Fruit fly (Drosophila melanogaster) whole organism, embryonic: ENCODE measurements around the gene CG17124.

ENCODE experiments used
- BEAF-32 ChIP-seq: fragments of 200-800 bp; sonication (Bioruptor generic); optimal IDR thresholded peaks from 3 replicates; lab custom pipeline; 2017; ENCODE audit warnings: missing biosample characterization, missing genetic modification characterization, mild to moderate bottlenecking, moderate library complexity, missing genetic modification reagents
- CG10321 ChIP-seq: fragments of 200-800 bp; sonication (Bioruptor generic); IDR thresholded peaks from 2 replicates; pipeline ENCODE4 v1.3.6; 2022; ENCODE audit warnings: missing biosample characterization, missing genetic modification characterization
- CG10431 ChIP-seq: fragments of 200-800 bp; sonication (Bioruptor generic); optimal IDR thresholded peaks from 3 replicates; lab custom pipeline; 2018; ENCODE audit warnings: missing biosample characterization, mild to moderate bottlenecking, missing genetic modification characterization
- CG10462 ChIP-seq: fragments of 200-800 bp; sonication (Bioruptor generic); optimal IDR thresholded peaks from 2 replicates; lab custom pipeline; 2016; ENCODE audit warnings: missing biosample characterization, missing genetic modification characterization
- CG11560 ChIP-seq: fragments of 200-800 bp; sonication (Bioruptor generic); IDR thresholded peaks from 3 replicates; pipeline ENCODE4 v1.3.6; 2022; ENCODE audit warnings: missing biosample characterization, missing genetic modification characterization
- CG1603 ChIP-seq: fragments of 200-800 bp; sonication (Bioruptor generic); optimal IDR thresholded peaks from 2 replicates; lab custom pipeline; 2019; ENCODE audit warnings: missing biosample characterization, mild to moderate bottlenecking, missing genetic modification characterization, moderate library complexity
- CG17385 ChIP-seq: fragments of 200-800 bp; sonication (Bioruptor generic); optimal IDR thresholded peaks from 3 replicates; lab custom pipeline; 2018; ENCODE audit warnings: missing biosample characterization, mild to moderate bottlenecking, missing genetic modification characterization
- CG18011 ChIP-seq: fragments of 200-800 bp; sonication (Bioruptor generic); optimal IDR thresholded peaks from 2 replicates; lab custom pipeline; 2017; ENCODE audit warnings: missing biosample characterization, missing genetic modification characterization, mild to moderate bottlenecking, moderate library complexity, missing genotype
- CG18476 ChIP-seq: fragments of 200-800 bp; sonication (Bioruptor generic); optimal IDR thresholded peaks from 2 replicates; lab custom pipeline; 2016; ENCODE audit warnings: missing biosample characterization, mild to moderate bottlenecking, missing genetic modification characterization
- CG30020 ChIP-seq: fragments of 200-800 bp; optimal IDR thresholded peaks from 2 replicates; lab custom pipeline; 2019; ENCODE audit warnings: missing biosample characterization, mild to moderate bottlenecking, missing genetic modification characterization, moderate library complexity
- CG4820 ChIP-seq: fragments of 200-800 bp; sonication (Bioruptor generic); optimal IDR thresholded peaks from 3 replicates; lab custom pipeline; 2016; ENCODE audit warnings: missing biosample characterization, missing genetic modification characterization
- CG7987 ChIP-seq: fragments of 200-800 bp; sonication (Bioruptor generic); optimal IDR thresholded peaks from 2 replicates; lab custom pipeline; 2018; ENCODE audit warnings: missing biosample characterization, mild to moderate bottlenecking, missing genetic modification characterization, moderate library complexity
- CG8359 ChIP-seq: fragments of 200-800 bp; sonication (Bioruptor generic); optimal IDR thresholded peaks from 2 replicates; lab custom pipeline; 2017; ENCODE audit warnings: missing biosample characterization, mild to moderate bottlenecking, missing genetic modification characterization, borderline replicate concordance
- CG8388 ChIP-seq: fragments of 200-800 bp; sonication (Bioruptor generic); optimal IDR thresholded peaks from 2 replicates; lab custom pipeline; 2019; ENCODE audit warnings: missing biosample characterization, mild to moderate bottlenecking, missing genetic modification characterization, moderate library complexity
- CG9215 ChIP-seq: fragments of 200-800 bp; sonication (Bioruptor generic); IDR thresholded peaks from 2 replicates; pipeline ENCODE4 v1.3.6; 2022; ENCODE audit warnings: missing biosample characterization, missing genetic modification characterization
- Dad ChIP-seq: fragments of 200-800 bp; sonication (Bioruptor generic); optimal IDR thresholded peaks from 3 replicates; lab custom pipeline; 2016; ENCODE audit warnings: missing biosample characterization, missing genetic modification characterization
- Doc2 ChIP-seq: fragments of 200-800 bp; sonication (Bioruptor generic); IDR thresholded peaks from 2 replicates; pipeline ENCODE4 v1.3.6; 2022; ENCODE audit warnings: missing biosample characterization, missing genetic modification characterization
- Ets97D ChIP-seq: fragments of 200-800 bp; sonication (Bioruptor generic); optimal IDR thresholded peaks from 3 replicates; lab custom pipeline; 2016; ENCODE audit warnings: missing biosample characterization, missing genetic modification characterization
- Hand ChIP-seq: fragments of 200-800 bp; sonication (Bioruptor generic); optimal IDR thresholded peaks from 2 replicates; lab custom pipeline; 2017; ENCODE audit warnings: mild to moderate bottlenecking, missing biosample characterization, missing genetic modification reagents, missing genetic modification characterization
- Hr3 ChIP-seq: fragments of 200-800 bp; sonication (Bioruptor generic); optimal IDR thresholded peaks from 3 replicates; lab custom pipeline; 2016; ENCODE audit warnings: missing biosample characterization, missing genetic modification characterization
- Hr51 ChIP-seq, 2 experiments: fragments of 200-800 bp; sonication (Bioruptor generic); optimal IDR thresholded peaks; 2 replicates in 1 of 2; 3 replicates in 1 of 2; lab custom pipeline; 2016 to 2018; ENCODE audit warnings: missing biosample characterization in 2 of 2, missing genetic modification characterization in 2 of 2, mild to moderate bottlenecking in 1 of 2, moderate library complexity in 1 of 2
- Hsf ChIP-seq: fragments of 200-800 bp; sonication (Bioruptor generic); optimal IDR thresholded peaks from 3 replicates; lab custom pipeline; 2016; ENCODE audit warnings: missing biosample characterization, missing genetic modification characterization
- Lpt ChIP-seq: fragments of >200 bp; optimal IDR thresholded peaks from 2 replicates; lab custom pipeline; 2018; ENCODE audit warnings: missing biosample characterization, missing genetic modification characterization
- Meics ChIP-seq: fragments of 200-800 bp; sonication (Bioruptor generic); optimal IDR thresholded peaks from 2 replicates; lab custom pipeline; 2017; ENCODE audit warnings: missing biosample characterization, mild to moderate bottlenecking, missing genetic modification characterization
- NfI ChIP-seq: fragments of 200-800 bp; sonication (Bioruptor generic); optimal IDR thresholded peaks from 3 replicates; lab custom pipeline; 2018; ENCODE audit warnings: missing biosample characterization, mild to moderate bottlenecking, missing genetic modification characterization, moderate library complexity
- Rx ChIP-seq: fragments of 200-800 bp; sonication (Bioruptor generic); IDR thresholded peaks from 2 replicates; pipeline ENCODE4 v1.3.6; 2022; ENCODE audit warnings: missing biosample characterization, missing genetic modification characterization
- Sox102F ChIP-seq: fragments of 200-800 bp; sonication (Bioruptor generic); optimal IDR thresholded peaks from 2 replicates; lab custom pipeline; 2018; ENCODE audit warnings: missing biosample characterization, mild to moderate bottlenecking, missing genetic modification characterization, moderate library complexity
- Xrp1 ChIP-seq: fragments of 200-800 bp; sonication (Bioruptor generic); IDR thresholded peaks from 2 replicates; pipeline ENCODE4 v1.3.6; 2022; ENCODE audit warnings: missing biosample characterization, missing genetic modification characterization
- al ChIP-seq: fragments of 200-800 bp; sonication (Bioruptor generic); IDR thresholded peaks from 2 replicates; pipeline ENCODE4 v1.3.6; 2022; ENCODE audit warnings: missing biosample characterization, missing genetic modification characterization
- ap ChIP-seq: fragments of 200-800 bp; sonication (Bioruptor generic); IDR thresholded peaks from 2 replicates; pipeline ENCODE4 v1.3.6; 2022; ENCODE audit warnings: missing biosample characterization, missing genetic modification characterization
- ara ChIP-seq: fragments of 200-800 bp; sonication (Bioruptor generic); IDR thresholded peaks from 2 replicates; pipeline ENCODE4 v1.3.6; 2022; ENCODE audit warnings: missing biosample characterization, missing genetic modification characterization
- caup ChIP-seq: fragments of 200-800 bp; sonication (Bioruptor generic); optimal IDR thresholded peaks from 3 replicates; lab custom pipeline; 2017; ENCODE audit warnings: missing biosample characterization, mild to moderate bottlenecking, missing genetic modification characterization, moderate library complexity; ENCODE audit not compliant: severe bottlenecking
- chinmo ChIP-seq: fragments of 200-800 bp; sonication (Bioruptor generic); IDR thresholded peaks from 4 replicates; pipeline ENCODE4 v1.3.6; 2022; ENCODE audit warnings: missing biosample characterization, missing genetic modification characterization; ENCODE audit not compliant: partially characterized antibody
- croc ChIP-seq: fragments of 200-800 bp; sonication (Bioruptor generic); conservative IDR thresholded peaks from 3 replicates; pipeline ENCODE4 v1.3.6; 2022; ENCODE audit warnings: missing biosample characterization, missing genetic modification characterization
- fd3F ChIP-seq: fragments of 200-800 bp; sonication (Bioruptor generic); optimal IDR thresholded peaks from 2 replicates; lab custom pipeline; 2018; ENCODE audit warnings: missing biosample characterization, mild to moderate bottlenecking, missing genetic modification characterization, moderate library complexity
- fd64A ChIP-seq: fragments of 200-800 bp; sonication (Bioruptor generic); optimal IDR thresholded peaks from 3 replicates; lab custom pipeline; 2018; ENCODE audit warnings: missing biosample characterization, mild to moderate bottlenecking, missing genetic modification characterization
- ftz-f1 ChIP-seq: fragments of 200-800 bp; sonication (Bioruptor generic); optimal IDR thresholded peaks from 2 replicates; lab custom pipeline; 2016; ENCODE audit warnings: missing biosample characterization, missing genetic modification characterization
- grau ChIP-seq: fragments of 200-800 bp; optimal IDR thresholded peaks from 3 replicates; lab custom pipeline; 2019; ENCODE audit warnings: missing biosample characterization, mild to moderate bottlenecking, missing genetic modification characterization, moderate library complexity
- gsb ChIP-seq: fragments of 200-800 bp; sonication (Bioruptor generic); IDR thresholded peaks from 2 replicates; pipeline ENCODE4 v1.3.6; 2022; ENCODE audit warnings: missing biosample characterization, missing genetic modification characterization
- h ChIP-seq: fragments of >200 bp; optimal IDR thresholded peaks from 2 replicates; lab custom pipeline; 2017
- hkb ChIP-seq, 2 experiments: fragments of 200-800 bp in 1 of 2; fragments of >200 bp in 1 of 2; sonication (Bioruptor generic) in 1 of 2; IDR thresholded peaks in 1 of 2; optimal IDR thresholded peaks in 1 of 2; 2 replicates each; pipeline versions ENCODE4 v1.3.6 to Lab custom; 2017 to 2022; ENCODE audit warnings: missing biosample characterization in 1 of 2, missing genetic modification characterization in 1 of 2
- ind ChIP-seq: fragments of 200-800 bp; sonication (Bioruptor generic); optimal IDR thresholded peaks from 3 replicates; lab custom pipeline; 2016; ENCODE audit warnings: missing biosample characterization, missing genetic modification characterization
- nau ChIP-seq: fragments of 200-800 bp; sonication (Bioruptor generic); optimal IDR thresholded peaks from 3 replicates; lab custom pipeline; 2017; ENCODE audit warnings: missing biosample characterization, mild to moderate bottlenecking, missing genetic modification characterization, missing genetic modification reagents
- pzg ChIP-seq: fragments of 200-800 bp; sonication (Bioruptor generic); optimal IDR thresholded peaks from 3 replicates; lab custom pipeline; 2018; ENCODE audit warnings: missing biosample characterization, mild to moderate bottlenecking, missing genetic modification characterization, moderate library complexity
- rib ChIP-seq: fragments of 200-800 bp; sonication (Bioruptor generic); IDR thresholded peaks from 2 replicates; pipeline ENCODE4 v1.3.6; 2022; ENCODE audit warnings: missing biosample characterization, missing genetic modification characterization
- ro ChIP-seq: fragments of 200-800 bp; sonication (Bioruptor generic); IDR thresholded peaks from 2 replicates; pipeline ENCODE4 v1.3.6; 2022; ENCODE audit warnings: missing biosample characterization, missing genetic modification characterization
- run ChIP-seq: fragments of 200-800 bp; sonication (Bioruptor generic); optimal IDR thresholded peaks from 3 replicates; lab custom pipeline; 2018; ENCODE audit warnings: missing biosample characterization, mild to moderate bottlenecking, missing genetic modification characterization
- seq ChIP-seq: fragments of 200-800 bp; sonication (Bioruptor generic); IDR thresholded peaks from 2 replicates; pipeline ENCODE4 v1.3.6; 2022; ENCODE audit warnings: missing biosample characterization, missing genetic modification characterization
- sob ChIP-seq: fragments of 200-800 bp; sonication (Bioruptor generic); IDR thresholded peaks from 2 replicates; pipeline ENCODE4 v1.3.6; 2022; ENCODE audit warnings: missing biosample characterization, missing genetic modification characterization
- tll ChIP-seq, 2 experiments: fragments of 200-800 bp in 1 of 2; fragments of >200 bp in 1 of 2; sonication (Bioruptor generic) in 1 of 2; optimal IDR thresholded peaks; 2 replicates each; lab custom pipeline; 2017 to 2019; ENCODE audit warnings: missing biosample characterization in 2 of 2, missing genetic modification characterization in 2 of 2, mild to moderate bottlenecking in 1 of 2, moderate library complexity in 1 of 2
- ttk ChIP-seq: fragments of 200-800 bp; sonication (Bioruptor generic); IDR thresholded peaks from 2 replicates; pipeline ENCODE4 v2.1.2; 2022; ENCODE audit warnings: missing biosample characterization, missing genetic modification characterization

CG17124 gene

DNA sequence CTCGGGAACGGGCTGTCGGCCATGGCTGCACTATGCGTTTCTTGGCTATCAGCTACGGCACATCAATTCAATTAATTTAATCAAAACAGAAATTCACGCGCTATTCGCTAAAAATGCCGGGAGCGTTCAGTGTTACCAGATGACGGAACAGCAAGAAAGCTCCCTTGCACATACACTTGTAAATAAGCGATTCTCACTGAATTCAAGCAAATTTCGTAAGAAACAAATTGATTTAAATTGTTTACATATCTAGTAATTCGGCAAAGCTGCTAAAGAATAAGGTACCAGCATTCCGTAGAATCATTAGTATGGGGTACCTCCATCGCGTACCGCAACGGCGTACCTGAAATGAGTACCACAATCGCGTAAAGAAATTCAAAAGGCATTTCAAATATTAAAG lies 20.2 kb downstream of the CG17124 start, which contains the start of gene Nup107 (continued):
- TF ChIP-seq fd3F (GFP tag; lab: Kevin White, UChicago) (no peak), chinmo (GFP tag; lab: Robert Waterston, UW) (no peak), h (lab: Kevin White, UChicago) (no peak), Hand (GFP tag; lab: Kevin White, UChicago) (no peak), CG4820 (peak; percentile 9), Rx (GFP tag; lab: Robert Waterston, UW) (no peak), al (no peak), CG10431 (no peak), rib (GFP tag; lab: Robert Waterston, UW) (no peak), Ets97D (peak; percentile 8), croc (GFP tag; lab: Robert Waterston, UW) (no peak), tll (GFP tag; optimal IDR thresholded peaks at IDR 0.05; lab: Kevin White, UChicago) (no peak), fd64A (no peak), Xrp1 (GFP tag; lab: Robert Waterston, UW) (no peak), Dad (GFP tag; lab: Kevin White, UChicago) (no peak), ind (GFP tag; lab: Kevin White, UChicago) (no peak), CG17385 (no peak), pzg (GFP tag; lab: Kevin White, UChicago) (peak; percentile 73), ro (GFP tag; lab: Robert Waterston, UW) (no peak), grau (peak; percentile 40), CG8388 (GFP tag; lab: Kevin White, UChicago) (no peak), Sox102F (GFP tag; lab: Kevin White, UChicago) (peak; percentile 11), caup (GFP tag; lab: Kevin White, UChicago) (no peak), Hsf (GFP tag; lab: Kevin White, UChicago) (peak; percentile 18), ap (GFP tag; lab: Robert Waterston, UW) (no peak), CG8359 (GFP tag; lab: Kevin White, UChicago) (no peak), NfI (peak; percentile 29), gsb (GFP tag; lab: Robert Waterston, UW) (no peak), Doc2 (GFP tag; lab: Robert Waterston, UW) (no peak), CG1603 (tag; lab: Kevin White, UChicago) (peak; percentile 81), CG30020 (tag; lab: Kevin White, UChicago) (peak; percentile 88), CG18476 (GFP tag; lab: Kevin White, UChicago) (no peak), Lpt (GFP tag; lab: Kevin White, UChicago) (no peak), ftz-f1 (GFP tag; lab: Kevin White, UChicago) (no peak), nau (GFP tag; lab: Kevin White, UChicago) (no peak), CG10321 (GFP tag; lab: Robert Waterston, UW) (no peak), ara (GFP tag; lab: Robert Waterston, UW) (no peak), sob (GFP tag; lab: Robert Waterston, UW) (no peak; the same call in 1 of the 2 replicates), hkb (optimal IDR thresholded peaks at IDR 0.05; lab: Kevin White, UChicago) (no peak), hkb (GFP tag; IDR thresholded peaks at IDR 0.05; lab: Robert Waterston, UW) (no peak), run (no peak), ttk (no peak), CG9215 (GFP tag; lab: Robert Waterston, UW) (no peak), Hr51 (GFP tag; optimal IDR thresholded peaks at IDR 0.05; lab: Kevin White, UChicago) (no peak), seq (no peak), CG10462 (GFP tag; lab: Kevin White, UChicago) (no peak), Hr3 (GFP tag; lab: Kevin White, UChicago) (no peak), CG18011 (no peak), CG11560 (tag; lab: Robert Waterston, UW) (no peak), CG7987 (no peak), BEAF-32 (peak; percentile 40), Meics (GFP tag; lab: Kevin White, UChicago) (no peak)
